Worm (Caenorhabditis elegans): ENCODE results near the gene gst-14.
"Not testable (repeated sequence)": the region's sequence is repeated elsewhere in the genome, so short reads cannot be mapped to it uniquely, and the experiment has no call there.

- not testable (repeated sequence) for TF ChIP-seq sea-1 (GFP tag; conservative IDR thresholded peaks at IDR 0.05); ama-1 (optimal IDR thresholded peaks at IDR 0.05); hmbx-1 (tag; optimal IDR thresholded peaks at IDR 0.05); hnd-1 (tag; optimal IDR thresholded peaks at IDR 0.05)
These were observed 42.5 kb upstream of the gst-14 start for ce11 chrII:13658424-13658823.
